Fruit fly (Drosophila melanogaster): ENCODE data around the gene CG11555.
A peak's percentile ranks its signal among the peaks of the same experiment; 100 is the strongest.

CG11555 gene

dm6 chr2L:247845-248473 is 25.7 kb upstream of the CG11555 start (continued):
- TF ChIP-seq Hmr (GFP tag; optimal IDR thresholded peaks at IDR 0.05): peak; percentile 83
- TF ChIP-seq crp (GFP tag; optimal IDR thresholded peaks at IDR 0.05): no peak
- no peak for TF ChIP-seq toy (GFP tag; IDR thresholded peaks at IDR 0.05)
- TF ChIP-seq CG7372 (GFP tag; IDR thresholded peaks at IDR 0.05): no peak
- TF ChIP-seq hth (optimal IDR thresholded peaks at IDR 0.05): no peak
- TF ChIP-seq CG8290 (GFP tag; optimal IDR thresholded peaks at IDR 0.05): no peak
- TF ChIP-seq CG8290 (tag; optimal IDR thresholded peaks at IDR 0.05): peak in 1 of 2 experiments; percentile 37
- TF ChIP-seq vfl (GFP tag; optimal IDR thresholded peaks at IDR 0.05): no peak
- no peak for TF ChIP-seq run (tag; optimal IDR thresholded peaks at IDR 0.05)
- no peak for TF ChIP-seq CG6689 (GFP tag; IDR thresholded peaks at IDR 0.05)
- TF ChIP-seq CG9215 (GFP tag; IDR thresholded peaks at IDR 0.05): peak; percentile 61; the same call in 1 of the 2 replicates
- TF ChIP-seq CG31388 (GFP tag; optimal IDR thresholded peaks at IDR 0.05): no peak
- TF ChIP-seq lola (GFP tag; optimal IDR thresholded peaks at IDR 0.05): peak in 1 of 3 experiments; percentile 27
- TF ChIP-seq PHDP (tag; optimal IDR thresholded peaks at IDR 0.05): peak; percentile 66
- TF ChIP-seq Dbx (GFP tag; IDR thresholded peaks at IDR 0.05): no peak

DNA sequence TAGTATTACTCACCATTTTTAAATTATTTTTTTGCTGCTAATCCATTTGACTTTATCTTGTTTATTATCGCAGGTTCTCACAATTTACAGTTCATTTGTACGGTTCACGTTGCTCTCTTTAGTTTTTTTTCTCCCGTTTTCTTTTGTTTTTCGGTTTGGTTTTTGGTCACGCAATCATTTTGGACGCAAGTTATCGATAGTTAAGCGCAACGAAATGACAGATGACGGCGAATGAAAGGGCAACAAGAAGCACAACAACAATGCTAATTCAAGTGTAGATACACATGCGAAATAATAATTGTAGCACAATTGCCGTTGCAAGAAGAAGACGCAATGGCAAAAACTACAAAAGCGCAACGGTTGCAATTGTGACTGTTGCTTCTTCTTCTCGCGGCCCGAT is 25.0 kb upstream of the CG11555 start:
- TF ChIP-seq Pdp1 (GFP tag; optimal IDR thresholded peaks at IDR 0.05): peak in 1 of 2 experiments; percentile 85
- TF ChIP-seq CG9437 (GFP tag; optimal IDR thresholded peaks at IDR 0.05): peak; percentile 28
- 0 out of 3 replicates have a peak, but pooled peaks have one; percentile 6 for TF ChIP-seq knrl (GFP tag; IDR thresholded peaks at IDR 0.05; ENCODE audit: partially characterized antibody)
- no peak for TF ChIP-seq CG1024 (GFP tag; IDR thresholded peaks at IDR 0.05)
- no peak for TF ChIP-seq Blimp-1 (GFP tag; optimal IDR thresholded peaks at IDR 0.05)
- TF ChIP-seq CG8290 (GFP tag; optimal IDR thresholded peaks at IDR 0.05): no peak
- no peak for TF ChIP-seq CG8290 (tag; optimal IDR thresholded peaks at IDR 0.05)
- TF ChIP-seq CG3163 (GFP tag; optimal IDR thresholded peaks at IDR 0.05): no peak
- TF ChIP-seq zen2 (GFP tag; IDR thresholded peaks at IDR 0.05; ENCODE audit: partially characterized antibody): no peak
- peak; percentile 37 for TF ChIP-seq Dref (GFP tag; IDR thresholded peaks at IDR 0.05)
- no peak for TF ChIP-seq disco-r (GFP tag; optimal IDR thresholded peaks at IDR 0.05)
- no peak for TF ChIP-seq crp (GFP tag; optimal IDR thresholded peaks at IDR 0.05)
- TF ChIP-seq Sry-δ (GFP tag; optimal IDR thresholded peaks at IDR 0.05): peak; percentile 10
- peak; percentile 8 for TF ChIP-seq CG12659 (GFP tag; optimal IDR thresholded peaks at IDR 0.05)
- TF ChIP-seq CTCF (GFP tag; optimal IDR thresholded peaks at IDR 0.05): no peak
- no peak for TF ChIP-seq CG15479 (GFP tag; optimal IDR thresholded peaks at IDR 0.05)
- TF ChIP-seq eve (GFP tag; optimal IDR thresholded peaks at IDR 0.05): peak in 1 of 2 experiments; percentile 21
- TF ChIP-seq Sin3A (optimal IDR thresholded peaks at IDR 0.05): no peak
- no peak for TF ChIP-seq CG16815 (GFP tag; optimal IDR thresholded peaks at IDR 0.05)
- TF ChIP-seq btn (GFP tag; optimal IDR thresholded peaks at IDR 0.05): no peak
- TF ChIP-seq CG12744 (GFP tag; optimal IDR thresholded peaks at IDR 0.05): no peak
- peak; percentile 92 for TF ChIP-seq CG3995 (GFP tag; optimal IDR thresholded peaks at IDR 0.05)
- TF ChIP-seq peb (GFP tag; IDR thresholded peaks at IDR 0.05): no peak
- TF ChIP-seq trh (GFP tag; optimal IDR thresholded peaks at IDR 0.05): no peak
- no peak for TF ChIP-seq corto (GFP tag; optimal IDR thresholded peaks at IDR 0.05)
- TF ChIP-seq Deaf1 (tag; optimal IDR thresholded peaks at IDR 0.05): no peak
- TF ChIP-seq BEAF-32 (GFP tag; optimal IDR thresholded peaks at IDR 0.05): peak; percentile 50
- TF ChIP-seq ken (GFP tag; IDR thresholded peaks at IDR 0.05): no peak
- no peak for TF ChIP-seq lbe (GFP tag; optimal IDR thresholded peaks at IDR 0.05)
- TF ChIP-seq CG11085 (GFP tag; IDR thresholded peaks at IDR 0.05): no peak
- no peak for TF ChIP-seq ara (GFP tag; IDR thresholded peaks at IDR 0.05)
